Fruit fly (Drosophila melanogaster): ENCODE data around the gene Pka-C3.

DNA sequence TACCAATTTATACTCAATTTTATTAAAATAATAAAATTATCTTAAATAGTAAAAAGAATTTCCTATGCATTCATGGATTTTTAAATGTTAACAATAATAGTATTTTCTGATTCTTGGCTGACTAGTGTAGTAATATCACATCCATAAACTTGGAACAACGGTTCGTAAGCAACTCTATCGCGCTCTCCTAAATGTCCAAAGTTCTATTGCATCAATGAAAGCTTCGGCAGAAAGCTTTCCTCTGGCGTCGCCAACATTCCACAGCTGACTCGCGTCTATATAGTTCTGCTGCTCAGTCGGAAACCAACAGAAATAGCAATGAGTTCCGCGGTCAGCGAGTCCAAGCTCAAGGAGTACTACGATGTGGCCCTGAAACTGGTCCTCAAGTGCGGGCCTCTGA lies 22.2 kb upstream of the Pka-C3 start, which contains the start of gene CG17029:
- no peak for TF ChIP-seq CG8478 (optimal IDR thresholded peaks at IDR 0.05)
- TF ChIP-seq CTCF (optimal IDR thresholded peaks at IDR 0.05), result no peak
